Fruit fly (Drosophila melanogaster): ENCODE data around the gene CG5397.

DNA sequence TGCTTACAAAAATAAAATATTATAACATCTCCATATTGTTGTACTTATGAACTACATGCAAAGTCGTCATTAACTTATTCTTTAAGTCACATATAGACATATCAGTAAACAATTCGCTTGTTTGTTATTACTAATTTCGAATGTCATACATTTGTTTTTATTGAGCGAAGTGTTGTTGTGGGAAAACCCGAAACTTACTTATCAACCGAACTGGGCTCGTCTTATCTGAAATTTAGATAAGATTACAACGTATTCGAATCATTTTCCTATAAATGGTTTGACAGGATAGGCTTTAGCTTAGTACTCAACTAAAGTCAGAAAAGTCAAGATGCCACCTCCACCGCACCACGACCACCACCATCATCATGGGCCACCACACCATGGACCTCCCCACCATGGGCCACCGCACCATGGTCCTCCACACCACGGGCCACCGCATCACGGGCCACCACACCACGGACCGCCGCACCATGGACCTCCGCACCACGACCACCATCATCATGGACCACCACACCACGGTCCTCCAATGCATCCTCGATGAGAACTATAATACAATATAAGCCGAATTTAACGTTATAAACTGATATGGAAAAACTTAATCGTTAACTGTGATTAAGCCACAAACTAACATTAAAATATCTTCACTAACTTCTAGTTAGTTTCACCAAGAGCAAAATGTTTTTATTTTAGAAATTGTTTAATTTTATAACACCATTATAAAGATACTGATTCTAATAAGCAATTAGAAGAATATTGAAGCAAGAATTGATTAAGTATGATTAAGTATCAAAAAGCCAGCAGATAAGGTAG, 39.7 kb upstream of the CG5397 start, which contains the start of the genes CG43349 and CG5011:
- TF ChIP-seq usp (GFP tag; optimal IDR thresholded peaks at IDR 0.05) (no peak), Dll (optimal IDR thresholded peaks at IDR 0.05) (no peak)
